Worm (Caenorhabditis elegans): Measurements from ENCODE around the gene cgr-1.

- TF ChIP-seq dao-5 (tag; optimal IDR thresholded peaks at IDR 0.05) = no peak
- TF ChIP-seq him-1 (tag; optimal IDR thresholded peaks at IDR 0.05) = no peak
Observed at ce11 chrX:3601531-3601930, 1.3 kb upstream of the cgr-1 start, which contains the start of gene C18B2.3.

Data from whole organism, L4/young adult.